Fruit fly (Drosophila melanogaster) whole organism, embryonic: ENCODE data around the gene Phb1.

ENCODE experiments used
- Bgb ChIP-seq: fragments of 200-800 bp; sonication (Bioruptor generic); IDR thresholded peaks from 2 replicates; pipeline ENCODE4 v1.3.6; 2022; ENCODE audit warnings: missing biosample characterization, missing genetic modification characterization; ENCODE audit not compliant: partially characterized antibody
- CG10462 ChIP-seq: fragments of 200-800 bp; sonication (Bioruptor generic); optimal IDR thresholded peaks from 2 replicates; lab custom pipeline; 2016; ENCODE audit warnings: missing biosample characterization, missing genetic modification characterization
- CG11093 ChIP-seq: fragments of 200-800 bp; sonication (Bioruptor generic); IDR thresholded peaks from 3 replicates; pipeline ENCODE4 v1.3.6; 2022; ENCODE audit warnings: missing biosample characterization, missing genetic modification characterization
- CG12219 ChIP-seq: fragments of 200-800 bp; sonication (Bioruptor generic); optimal IDR thresholded peaks from 3 replicates; lab custom pipeline; 2018; ENCODE audit warnings: missing biosample characterization, mild to moderate bottlenecking, missing genetic modification characterization
- CG13775 ChIP-seq: fragments of 200-800 bp; sonication (Bioruptor generic); optimal IDR thresholded peaks from 3 replicates; lab custom pipeline; 2017; ENCODE audit warnings: missing biosample characterization, mild to moderate bottlenecking, missing genetic modification characterization
- CG1529 ChIP-seq: fragments of 200-800 bp; sonication (Bioruptor generic); optimal IDR thresholded peaks from 3 replicates; lab custom pipeline; 2018; ENCODE audit warnings: missing biosample characterization, missing genetic modification characterization
- CG15696 ChIP-seq: fragments of 200-800 bp; sonication (Bioruptor generic); optimal IDR thresholded peaks from 2 replicates; lab custom pipeline; 2019; ENCODE audit warnings: missing biosample characterization, mild to moderate bottlenecking, missing genetic modification characterization, moderate library complexity
- CG17328 ChIP-seq: fragments of 200-800 bp; sonication (Bioruptor generic); IDR thresholded peaks from 2 replicates; pipeline ENCODE4 v1.3.6; 2022; ENCODE audit warnings: missing biosample characterization, missing genetic modification characterization
- CG17361 ChIP-seq: fragments of 200-800 bp; sonication (Bioruptor generic); IDR thresholded peaks from 3 replicates; pipeline ENCODE4 v1.3.6; 2022; ENCODE audit warnings: missing biosample characterization, missing genetic modification characterization
- CG17385 ChIP-seq: fragments of 200-800 bp; sonication (Bioruptor generic); optimal IDR thresholded peaks from 3 replicates; lab custom pipeline; 2018; ENCODE audit warnings: missing biosample characterization, mild to moderate bottlenecking, missing genetic modification characterization
- CG18011 ChIP-seq: fragments of 200-800 bp; sonication (Bioruptor generic); optimal IDR thresholded peaks from 2 replicates; lab custom pipeline; 2017; ENCODE audit warnings: missing biosample characterization, missing genetic modification characterization, mild to moderate bottlenecking, moderate library complexity, missing genotype
- CG4424 ChIP-seq: fragments of 200-800 bp; sonication (Bioruptor generic); optimal IDR thresholded peaks from 3 replicates; lab custom pipeline; 2016; ENCODE audit warnings: missing biosample characterization, missing genetic modification characterization
- CG6813 ChIP-seq: fragments of 200-800 bp; sonication (Bioruptor generic); optimal IDR thresholded peaks from 2 replicates; lab custom pipeline; 2017; ENCODE audit warnings: missing biosample characterization, missing genetic modification characterization, mild to moderate bottlenecking, moderate library complexity, missing genetic modification reagents
- CG6854 ChIP-seq: fragments of 200-800 bp; sonication (Bioruptor generic); optimal IDR thresholded peaks from 3 replicates; lab custom pipeline; 2017; ENCODE audit warnings: missing biosample characterization, mild to moderate bottlenecking, missing genetic modification characterization
- CG7786 ChIP-seq: fragments of 200-800 bp; sonication (Bioruptor generic); optimal IDR thresholded peaks from 2 replicates; lab custom pipeline; 2016; ENCODE audit warnings: missing biosample characterization, missing genetic modification characterization
- CG8290 ChIP-seq, 3 experiments: fragments of 200-800 bp; sonication (Bioruptor generic); optimal IDR thresholded peaks; 2 replicates each; lab custom pipeline; 2016 to 2019; ENCODE audit warnings: missing biosample characterization in 3 of 3, missing genetic modification characterization in 3 of 3, mild to moderate bottlenecking in 2 of 3, moderate library complexity in 1 of 3
- CG9437 ChIP-seq: fragments of 200-800 bp; sonication (Bioruptor generic); optimal IDR thresholded peaks from 2 replicates; lab custom pipeline; 2018; ENCODE audit warnings: missing biosample characterization, mild to moderate bottlenecking, missing genetic modification characterization
- CG9876 ChIP-seq: fragments of 200-800 bp; sonication (Bioruptor generic); optimal IDR thresholded peaks from 2 replicates; lab custom pipeline; 2016; ENCODE audit warnings: missing biosample characterization, missing genetic modification characterization
- D ChIP-seq, 2 experiments: fragments of 200-800 bp in 1 of 2; fragments of >200 bp in 1 of 2; sonication (Bioruptor generic) in 1 of 2; optimal IDR thresholded peaks; 2 replicates in 1 of 2; 3 replicates in 1 of 2; lab custom pipeline; 2017; ENCODE audit warnings: mild to moderate bottlenecking in 1 of 2, missing biosample characterization in 1 of 2, missing genetic modification characterization in 1 of 2, missing genetic modification reagents in 1 of 2
- Elba2 ChIP-seq: fragments of 200-800 bp; sonication (Bioruptor generic); optimal IDR thresholded peaks from 3 replicates; lab custom pipeline; 2016; ENCODE audit warnings: missing biosample characterization, missing genetic modification characterization
- H2.0 ChIP-seq: fragments of 200-800 bp; sonication (Bioruptor generic); IDR thresholded peaks from 2 replicates; pipeline ENCODE4 v1.3.6; 2022; ENCODE audit warnings: missing biosample characterization, missing genetic modification characterization
- HmgZ ChIP-seq: fragments of 200-800 bp; sonication (Bioruptor generic); optimal IDR thresholded peaks from 2 replicates; lab custom pipeline; 2018; ENCODE audit warnings: missing biosample characterization, mild to moderate bottlenecking, missing genetic modification characterization
- Myb ChIP-seq: fragments of 200-800 bp; sonication (Bioruptor generic); optimal IDR thresholded peaks from 2 replicates; lab custom pipeline; 2016; ENCODE audit warnings: missing biosample characterization, missing genetic modification characterization
- Oli ChIP-seq: fragments of 200-800 bp; sonication (Bioruptor generic); optimal IDR thresholded peaks from 2 replicates; lab custom pipeline; 2018; ENCODE audit warnings: missing biosample characterization, mild to moderate bottlenecking, missing genetic modification characterization, moderate library complexity
- Optix ChIP-seq: fragments of 200-800 bp; sonication (Bioruptor generic); IDR thresholded peaks from 3 replicates; pipeline ENCODE4 v1.3.6; 2022; ENCODE audit warnings: missing biosample characterization, missing genetic modification characterization
- Taf1 ChIP-seq: fragments of 200-800 bp; sonication (Bioruptor generic); IDR thresholded peaks from 2 replicates; pipeline ENCODE4 v1.3.6; 2022; ENCODE audit warnings: missing biosample characterization, missing genetic modification characterization
- Xrp1 ChIP-seq: fragments of 200-800 bp; sonication (Bioruptor generic); IDR thresholded peaks from 2 replicates; pipeline ENCODE4 v1.3.6; 2022; ENCODE audit warnings: missing biosample characterization, missing genetic modification characterization
- ap ChIP-seq: fragments of 200-800 bp; sonication (Bioruptor generic); IDR thresholded peaks from 2 replicates; pipeline ENCODE4 v1.3.6; 2022; ENCODE audit warnings: missing biosample characterization, missing genetic modification characterization
- ara ChIP-seq: fragments of 200-800 bp; sonication (Bioruptor generic); IDR thresholded peaks from 2 replicates; pipeline ENCODE4 v1.3.6; 2022; ENCODE audit warnings: missing biosample characterization, missing genetic modification characterization
- bigmax ChIP-seq: fragments of 200-800 bp; sonication (Bioruptor generic); optimal IDR thresholded peaks from 2 replicates; lab custom pipeline; 2018; ENCODE audit warnings: missing biosample characterization, mild to moderate bottlenecking, missing genetic modification characterization
- caup ChIP-seq: fragments of 200-800 bp; sonication (Bioruptor generic); optimal IDR thresholded peaks from 3 replicates; lab custom pipeline; 2017; ENCODE audit warnings: missing biosample characterization, mild to moderate bottlenecking, missing genetic modification characterization, moderate library complexity; ENCODE audit not compliant: severe bottlenecking
- chinmo ChIP-seq: fragments of 200-800 bp; sonication (Bioruptor generic); IDR thresholded peaks from 4 replicates; pipeline ENCODE4 v1.3.6; 2022; ENCODE audit warnings: missing biosample characterization, missing genetic modification characterization; ENCODE audit not compliant: partially characterized antibody
- ci ChIP-seq: fragments of 200-800 bp; sonication (Bioruptor generic); IDR thresholded peaks from 3 replicates; pipeline ENCODE4 v1.3.6; 2022; ENCODE audit warnings: missing biosample characterization, missing genetic modification characterization
- crol ChIP-seq: fragments of 200-800 bp; sonication (Bioruptor generic); IDR thresholded peaks from 2 replicates; pipeline ENCODE4 v1.3.6; 2022; ENCODE audit warnings: missing biosample characterization, missing genetic modification characterization
- disco-r ChIP-seq: fragments of 200-800 bp; sonication (Bioruptor generic); optimal IDR thresholded peaks from 2 replicates; lab custom pipeline; 2016; ENCODE audit warnings: missing biosample characterization, missing genetic modification characterization
- grn ChIP-seq: fragments of 200-800 bp; sonication (Bioruptor generic); optimal IDR thresholded peaks from 3 replicates; lab custom pipeline; 2017; ENCODE audit warnings: missing biosample characterization, missing genetic modification characterization
- gsb ChIP-seq: fragments of 200-800 bp; sonication (Bioruptor generic); IDR thresholded peaks from 2 replicates; pipeline ENCODE4 v1.3.6; 2022; ENCODE audit warnings: missing biosample characterization, missing genetic modification characterization
- ham ChIP-seq: fragments of 200-800 bp; sonication (Bioruptor generic); IDR thresholded peaks from 2 replicates; pipeline ENCODE4 v1.3.6; 2022; ENCODE audit warnings: missing biosample characterization, missing genetic modification characterization
- hkb ChIP-seq, 2 experiments: fragments of 200-800 bp in 1 of 2; fragments of >200 bp in 1 of 2; sonication (Bioruptor generic) in 1 of 2; IDR thresholded peaks in 1 of 2; optimal IDR thresholded peaks in 1 of 2; 2 replicates each; pipeline versions ENCODE4 v1.3.6 to Lab custom; 2017 to 2022; ENCODE audit warnings: missing biosample characterization in 1 of 2, missing genetic modification characterization in 1 of 2
- insv ChIP-seq, 2 experiments: fragments of 200-800 bp; sonication (Bioruptor generic); optimal IDR thresholded peaks; 3 replicates each; lab custom pipeline; 2016 to 2018; ENCODE audit warnings: missing biosample characterization in 2 of 2, missing genetic modification characterization in 2 of 2
- nerfin-1 ChIP-seq: fragments of 200-800 bp; sonication (Bioruptor generic); optimal IDR thresholded peaks from 3 replicates; lab custom pipeline; 2019; ENCODE audit warnings: missing biosample characterization, mild to moderate bottlenecking, missing genetic modification characterization, moderate library complexity
- sens ChIP-seq: fragments of 200-800 bp; sonication (Bioruptor generic); peaks from one replicate; lab custom pipeline; 2016; ENCODE audit warnings: missing biosample characterization, missing genetic modification characterization
- seq ChIP-seq: fragments of 200-800 bp; sonication (Bioruptor generic); IDR thresholded peaks from 2 replicates; pipeline ENCODE4 v1.3.6; 2022; ENCODE audit warnings: missing biosample characterization, missing genetic modification characterization
- sima ChIP-seq: fragments of 200-800 bp; sonication (Bioruptor generic); optimal IDR thresholded peaks from 2 replicates; lab custom pipeline; 2016; ENCODE audit warnings: missing biosample characterization, missing genetic modification characterization
- tap ChIP-seq: fragments of 200-800 bp; optimal IDR thresholded peaks from 3 replicates; lab custom pipeline; 2019; ENCODE audit warnings: missing biosample characterization, mild to moderate bottlenecking, missing genetic modification characterization, moderate library complexity
- twi ChIP-seq: fragments of 200-800 bp; optimal IDR thresholded peaks from 2 replicates; lab custom pipeline; 2019; ENCODE audit warnings: missing biosample characterization, mild to moderate bottlenecking, missing genetic modification characterization, moderate library complexity
- vvl ChIP-seq: fragments of 200-800 bp; sonication (Bioruptor generic); IDR thresholded peaks from 2 replicates; pipeline ENCODE4 v1.3.6; 2022; ENCODE audit warnings: missing biosample characterization, missing genetic modification characterization
- wek ChIP-seq: fragments of 200-800 bp; sonication (Bioruptor generic); optimal IDR thresholded peaks from 3 replicates; lab custom pipeline; 2018; ENCODE audit warnings: missing biosample characterization, mild to moderate bottlenecking, missing genetic modification characterization, moderate library complexity

Phb1 gene

DNA sequence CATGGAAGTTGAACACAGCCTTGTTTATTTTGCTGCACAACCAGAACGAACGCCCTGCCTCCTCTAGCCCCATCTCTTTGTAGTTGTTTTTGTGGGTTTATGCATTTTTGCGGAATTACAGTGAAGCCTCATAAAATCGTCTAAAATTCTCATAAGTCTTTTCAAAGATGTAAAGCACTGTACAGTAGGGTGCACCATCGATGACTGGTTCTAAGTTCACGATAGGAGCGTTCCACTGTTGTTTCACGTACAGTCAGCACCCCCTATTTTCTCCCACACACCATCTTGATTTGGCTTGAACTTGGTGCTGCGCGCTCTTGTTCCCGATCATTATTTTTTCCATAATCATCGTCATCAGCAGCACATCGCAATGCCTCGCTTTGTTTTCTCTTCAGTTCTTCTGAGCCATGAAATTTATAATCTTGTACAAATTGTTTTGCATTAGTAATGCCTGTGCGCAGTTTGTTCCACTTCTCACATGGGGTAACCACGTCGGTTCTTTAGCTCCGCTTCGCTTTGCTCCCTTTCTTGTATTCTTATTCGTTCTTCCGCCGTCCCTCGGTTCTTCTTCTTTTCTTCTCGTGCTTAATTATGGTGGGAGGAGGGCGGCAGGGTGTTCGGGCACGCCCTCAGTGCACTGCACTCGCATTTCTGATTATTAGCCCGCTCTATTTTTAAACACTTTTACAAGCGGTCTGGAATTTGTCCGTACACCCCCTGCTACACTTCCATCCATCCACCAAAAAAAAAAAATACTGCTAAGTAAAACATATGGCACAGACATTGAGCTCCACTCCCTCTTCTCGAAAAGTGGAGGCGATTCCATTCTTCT is 39.7 kb upstream of the Phb1 start (continued):
- TF ChIP-seq Oli (peak; percentile 21), CG7786 (GFP tag; lab: Kevin White, UChicago) (peak; percentile 16), tap (no peak), CG9437 (GFP tag; lab: Kevin White, UChicago) (no peak), H2.0 (no peak), ap (GFP tag; lab: Robert Waterston, UW) (no peak), Xrp1 (no peak), crol (GFP tag; lab: Robert Waterston, UW) (peak; percentile 65), sens (GFP tag; lab: Kevin White, UChicago) (no peak), Elba2 (no peak), CG12219 (no peak), ci (0 out of 3 replicates have a peak, but pooled peaks have one; percentile 18), bigmax (GFP tag; lab: Kevin White, UChicago) (no peak), gsb (GFP tag; lab: Robert Waterston, UW) (no peak), Bgb (GFP tag; lab: Robert Waterston, UW) (no peak), CG1529 (GFP tag; lab: Kevin White, UChicago) (no peak), sima (GFP tag; lab: Kevin White, UChicago) (no peak), Myb (GFP tag; lab: Kevin White, UChicago) (no peak), chinmo (0 out of 4 replicates have a peak, but pooled peaks have one; percentile 16), grn (no peak), hkb (optimal IDR thresholded peaks at IDR 0.05; lab: Kevin White, UChicago) (no peak), hkb (GFP tag; IDR thresholded peaks at IDR 0.05; lab: Robert Waterston, UW) (no peak), CG13775 (GFP tag; lab: Kevin White, UChicago) (no peak), CG10462 (GFP tag; lab: Kevin White, UChicago) (no peak), disco-r (GFP tag; lab: Kevin White, UChicago) (no peak), CG4424 (GFP tag; lab: Kevin White, UChicago) (no peak), vvl (GFP tag; lab: Robert Waterston, UW) (0 out of 2 replicates have a peak, but pooled peaks have one; percentile 6), Taf1 (no peak), seq (GFP tag; lab: Robert Waterston, UW) (0 out of 2 replicates have a peak, but pooled peaks have one; percentile 18), CG9876 (GFP tag; lab: Kevin White, UChicago) (no peak), CG17361 (GFP tag; lab: Robert Waterston, UW) (peak; percentile 14; the same call in 1 of the 3 replicates), D (optimal IDR thresholded peaks at IDR 0.05; lab: Kevin White, UChicago) (no peak), D (GFP tag; optimal IDR thresholded peaks at IDR 0.05; lab: Kevin White, UChicago) (no peak), Optix (GFP tag; lab: Robert Waterston, UW) (no peak), CG8290 (GFP tag; optimal IDR thresholded peaks at IDR 0.05; lab: Kevin White, UChicago) (no peak), CG8290 (tag; optimal IDR thresholded peaks at IDR 0.05; lab: Kevin White, UChicago) (no peak), ham (no peak), twi (tag; lab: Kevin White, UChicago) (peak; percentile 17), HmgZ (no peak), CG17328 (GFP tag; lab: Robert Waterston, UW) (no peak), wek (GFP tag; lab: Kevin White, UChicago) (no peak), caup (GFP tag; lab: Kevin White, UChicago) (no peak), CG18011 (GFP tag; lab: Kevin White, UChicago) (no peak), nerfin-1 (peak; percentile 1), CG6854 (GFP tag; lab: Kevin White, UChicago) (no peak), CG6813 (no peak), CG15696 (no peak), insv (GFP tag; optimal IDR thresholded peaks at IDR 0.05; lab: Kevin White, UChicago) (no peak), CG17385 (GFP tag; lab: Kevin White, UChicago) (peak; percentile 61), ara (GFP tag; lab: Robert Waterston, UW) (peak; percentile 21; the same call in 1 of the 2 replicates), CG11093 (GFP tag; lab: Robert Waterston, UW) (no peak)
